Worm (Caenorhabditis elegans) whole organism, early embryonic: ENCODE measurements around the gene H12I13.6.

Experiments used
- F13C5.2 ChIP-seq: sonication (generic microtip); optimal IDR thresholded peaks from 2 replicates; lab custom pipeline; 2017; ENCODE audit warnings: mild to moderate bottlenecking, missing genetic modification characterization, inconsistent platforms, missing compliant biosample characterization
- aly-1 ChIP-seq: sonication (generic microtip); optimal IDR thresholded peaks from 2 replicates; lab custom pipeline; 2016; ENCODE audit warnings: missing genetic modification characterization, missing compliant biosample characterization
- ama-1 ChIP-seq: fragments of 150-350 bp; optimal IDR thresholded peaks from 2 replicates; lab custom pipeline; 2014
- ceh-13 ChIP-seq: fragments of 200-800 bp; sonication (Bioruptor generic); optimal IDR thresholded peaks from 2 replicates; lab custom pipeline; 2018; ENCODE audit warnings: mild to moderate bottlenecking, missing genetic modification characterization, missing compliant biosample characterization
- ets-7 ChIP-seq: sonication (generic microtip); optimal IDR thresholded peaks from 2 replicates; lab custom pipeline; 2016; ENCODE audit warnings: missing genotype, missing genetic modification characterization, missing compliant biosample characterization
- flt-1 ChIP-seq: fragments of 200-800 bp; sonication (Bioruptor generic); IDR thresholded peaks from 2 replicates; pipeline ENCODE4 v1.3.6; 2022; ENCODE audit warnings: missing genetic modification characterization, missing compliant biosample characterization
- hmbx-1 ChIP-seq: sonication (generic microtip); optimal IDR thresholded peaks from 2 replicates; lab custom pipeline; 2016; ENCODE audit warnings: mild to moderate bottlenecking, missing genetic modification characterization, missing compliant biosample characterization
- hmg-4 ChIP-seq: fragments of 200-800 bp; sonication (Bioruptor generic); optimal IDR thresholded peaks from 2 replicates; lab custom pipeline; 2018; ENCODE audit warnings: mild to moderate bottlenecking, missing genetic modification characterization, missing compliant biosample characterization
- pes-1 ChIP-seq: fragments of 200-800 bp; sonication (Bioruptor generic); IDR thresholded peaks from 2 replicates; pipeline ENCODE4 v1.3.6; 2022; ENCODE audit warnings: missing genetic modification reagents, missing genetic modification characterization, missing compliant biosample characterization
- scrt-1 ChIP-seq: fragments of 200-800 bp; sonication (Bioruptor generic); IDR thresholded peaks from 2 replicates; pipeline ENCODE4 v1.3.6; 2022; ENCODE audit warnings: missing genetic modification characterization, missing compliant biosample characterization
- tbx-11 ChIP-seq: fragments of 200-800 bp; sonication (Bioruptor generic); IDR thresholded peaks from 2 replicates; pipeline ENCODE4 v1.3.6; 2022; ENCODE audit warnings: missing genetic modification characterization, missing compliant biosample characterization
- tbx-37 ChIP-seq: fragments of 200-800 bp; sonication (Bioruptor generic); conservative IDR thresholded peaks from 2 replicates; pipeline ENCODE4 v1.3.6; 2022; ENCODE audit warnings: missing genetic modification reagents, missing genetic modification characterization, missing compliant biosample characterization

- TF ChIP-seq ets-7 (tag; lab: Kevin White, UChicago) (no peak), scrt-1 (no peak), flt-1 (GFP tag; lab: Robert Waterston, UW) (no peak), ama-1 (lab: Kevin White, UChicago) (no peak), tbx-37 (no peak), tbx-11 (GFP tag; lab: Robert Waterston, UW) (no peak), F13C5.2 (no peak), hmg-4 (GFP tag; lab: Kevin White, UChicago) (no peak), aly-1 (tag; lab: Kevin White, UChicago) (no peak), pes-1 (GFP tag; lab: Robert Waterston, UW) (no peak), ceh-13 (GFP tag; lab: Kevin White, UChicago) (no peak), hmbx-1 (no peak)
These were observed at the start of gene H12I13.6 for ce11 chrII:6077604-6078003.
